Worm (Caenorhabditis elegans): Measurements from ENCODE around the gene egl-26.
A peak's percentile ranks its signal among the peaks of the same experiment; 100 is the strongest.
"Not testable (repeated sequence)": the region's sequence is repeated elsewhere in the genome, so short reads cannot be mapped to it uniquely, and the experiment has no call there.

The egl-26 gene

ce11 chrII:79166-79565 is 9.7 kb downstream of the egl-26 start, which contains the start of gene C23H3.9:
Gene C23H3.9, minus strand, starts transcription at chrII:79266.
- TF ChIP-seq ztf-23 (GFP tag; IDR thresholded peaks at IDR 0.05), result no peak
- no peak for TF ChIP-seq T22C8.4 (GFP tag; IDR thresholded peaks at IDR 0.05)
- TF ChIP-seq ref-1 (GFP tag; conservative IDR thresholded peaks at IDR 0.05), result no peak
- no peak for TF ChIP-seq flt-1 (GFP tag; IDR thresholded peaks at IDR 0.05)

ce11 chrII:84134-84533 is 14.7 kb downstream of the egl-26 start, which contains the start of gene C50D2.6:
Gene C50D2.6, plus strand, starts transcription at chrII:84434.
- no peak for TF ChIP-seq ztf-29 (GFP tag; IDR thresholded peaks at IDR 0.05)
- no peak for TF ChIP-seq ztf-23 (GFP tag; IDR thresholded peaks at IDR 0.05)
- TF ChIP-seq T22C8.4 (GFP tag; IDR thresholded peaks at IDR 0.05), result no peak
- no peak for TF ChIP-seq flt-1 (GFP tag; IDR thresholded peaks at IDR 0.05)

- TF ChIP-seq cog-1 (tag; optimal IDR thresholded peaks at IDR 0.05) (no peak), ztf-23 (GFP tag; IDR thresholded peaks at IDR 0.05) (no peak), ref-1 (GFP tag; conservative IDR thresholded peaks at IDR 0.05) (no peak), med-1 (GFP tag; optimal IDR thresholded peaks at IDR 0.05; ENCODE audit: insufficient read depth) (no peak), T22C8.4 (GFP tag; IDR thresholded peaks at IDR 0.05) (no peak), flt-1 (GFP tag; IDR thresholded peaks at IDR 0.05) (no peak), ztf-29 (GFP tag; IDR thresholded peaks at IDR 0.05) (no peak), tab-1 (GFP tag; IDR thresholded peaks at IDR 0.05) (no peak), klf-2 (GFP tag; conservative IDR thresholded peaks at IDR 0.05) (no peak)
These were observed 17.3 kb downstream of the egl-26 start for ce11 chrII:86794-87193.

- TF ChIP-seq ref-1 (GFP tag; conservative IDR thresholded peaks at IDR 0.05), result no peak
- no peak for TF ChIP-seq T22C8.4 (GFP tag; IDR thresholded peaks at IDR 0.05)
- no peak for TF ChIP-seq klf-2 (GFP tag; conservative IDR thresholded peaks at IDR 0.05)
- TF ChIP-seq tab-1 (GFP tag; IDR thresholded peaks at IDR 0.05), result no peak
- TF ChIP-seq med-1 (GFP tag; optimal IDR thresholded peaks at IDR 0.05; ENCODE audit: insufficient read depth), result no peak
- TF ChIP-seq ztf-23 (GFP tag; IDR thresholded peaks at IDR 0.05), result no peak
- no peak for TF ChIP-seq flt-1 (GFP tag; IDR thresholded peaks at IDR 0.05)
- no peak for TF ChIP-seq cog-1 (tag; optimal IDR thresholded peaks at IDR 0.05)
- TF ChIP-seq ztf-29 (GFP tag; IDR thresholded peaks at IDR 0.05), result no peak
These were observed 18.5 kb downstream of the egl-26 start for ce11 chrII:87937-88336.

ce11 chrII:91419-91818 is 22.0 kb downstream of the egl-26 start, which contains the start of gene mcat-1:
Gene mcat-1, minus strand, starts transcription at chrII:91519.
- TF ChIP-seq ztf-29 (GFP tag; IDR thresholded peaks at IDR 0.05) (no peak), ztf-23 (GFP tag; IDR thresholded peaks at IDR 0.05) (no peak), ref-1 (GFP tag; conservative IDR thresholded peaks at IDR 0.05) (no peak), cog-1 (tag; optimal IDR thresholded peaks at IDR 0.05) (no peak), tab-1 (GFP tag; IDR thresholded peaks at IDR 0.05) (no peak), T22C8.4 (GFP tag; IDR thresholded peaks at IDR 0.05) (no peak), med-1 (GFP tag; optimal IDR thresholded peaks at IDR 0.05; ENCODE audit: insufficient read depth) (no peak), klf-2 (GFP tag; conservative IDR thresholded peaks at IDR 0.05) (no peak), flt-1 (GFP tag; IDR thresholded peaks at IDR 0.05) (no peak)

- TF ChIP-seq flt-1 (GFP tag; IDR thresholded peaks at IDR 0.05) (no peak), tab-1 (GFP tag; IDR thresholded peaks at IDR 0.05) (no peak), T22C8.4 (GFP tag; IDR thresholded peaks at IDR 0.05) (no peak)
These were observed 25.7 kb downstream of the egl-26 start, which contains the start of gene C50D2.7 for ce11 chrII:95177-95576. Gene C50D2.7, minus strand, starts transcription at chrII:95277.

ce11 chrII:97992-98763 is 28.7 kb downstream of the egl-26 start, which contains the start of the genes luc-7L3 and sftb-6:
Gene luc-7L3, minus strand, starts transcription at chrII:98027.
Gene sftb-6, plus strand, starts transcription at chrII:98404.
- TF ChIP-seq cog-1 (tag; optimal IDR thresholded peaks at IDR 0.05) (peak; percentile 13), med-1 (GFP tag; optimal IDR thresholded peaks at IDR 0.05; ENCODE audit: insufficient read depth) (no peak), T22C8.4 (GFP tag; IDR thresholded peaks at IDR 0.05) (peak; percentile 28; the same call in 1 of the 2 replicates), flt-1 (GFP tag; IDR thresholded peaks at IDR 0.05) (no peak)

- not testable (repeated sequence) for TF ChIP-seq ztf-23 (GFP tag; IDR thresholded peaks at IDR 0.05); flt-1 (GFP tag; IDR thresholded peaks at IDR 0.05); med-1 (GFP tag; optimal IDR thresholded peaks at IDR 0.05; ENCODE audit: insufficient read depth)
These were observed 29.4 kb downstream of the egl-26 start, which contains the start of gene C50D2.10 for ce11 chrII:98894-99293. Gene C50D2.10, plus strand, starts transcription at chrII:99138.

- TF ChIP-seq tab-1 (GFP tag; IDR thresholded peaks at IDR 0.05) (no peak), flt-1 (GFP tag; IDR thresholded peaks at IDR 0.05) (no peak), ztf-23 (GFP tag; IDR thresholded peaks at IDR 0.05) (no peak)
These were observed 31.7 kb downstream of the egl-26 start for ce11 chrII:101176-101575.

- TF ChIP-seq med-1 (GFP tag; optimal IDR thresholded peaks at IDR 0.05; ENCODE audit: insufficient read depth), result no peak
- TF ChIP-seq ref-1 (GFP tag; conservative IDR thresholded peaks at IDR 0.05), result no peak
- TF ChIP-seq tab-1 (GFP tag; IDR thresholded peaks at IDR 0.05), result no peak
- no peak for TF ChIP-seq T22C8.4 (GFP tag; IDR thresholded peaks at IDR 0.05)
- no peak for TF ChIP-seq flt-1 (GFP tag; IDR thresholded peaks at IDR 0.05)
- TF ChIP-seq ztf-23 (GFP tag; IDR thresholded peaks at IDR 0.05), result no peak
- no peak for TF ChIP-seq cog-1 (tag; optimal IDR thresholded peaks at IDR 0.05)
- TF ChIP-seq klf-2 (GFP tag; conservative IDR thresholded peaks at IDR 0.05), result no peak
- TF ChIP-seq ztf-29 (GFP tag; IDR thresholded peaks at IDR 0.05), result no peak
These were observed 34.8 kb downstream of the egl-26 start, which contains the start of gene col-68 for ce11 chrII:104234-104633. Gene col-68, plus strand, starts transcription at chrII:104534.

All from whole organism, midembryonic.